Fruit fly (Drosophila melanogaster) whole organism, embryonic: ENCODE results near the gene Doa.

Experiments
- Atf3 ChIP-seq: fragments of 200-800 bp; sonication (Bioruptor generic); optimal IDR thresholded peaks from 3 replicates; lab custom pipeline; 2016; ENCODE audit warnings: missing biosample characterization, missing genetic modification characterization
- CG10147 ChIP-seq: fragments of 200-800 bp; sonication (Bioruptor generic); optimal IDR thresholded peaks from 2 replicates; lab custom pipeline; 2019; ENCODE audit warnings: missing biosample characterization, mild to moderate bottlenecking, missing genetic modification characterization, moderate library complexity
- CG1024 ChIP-seq: fragments of 200-800 bp; sonication (Bioruptor generic); IDR thresholded peaks from 2 replicates; pipeline ENCODE4 v1.3.6; 2022; ENCODE audit warnings: missing biosample characterization, missing genetic modification characterization
- CG12659 ChIP-seq: fragments of 200-800 bp; sonication (Bioruptor generic); optimal IDR thresholded peaks from 3 replicates; lab custom pipeline; 2017; ENCODE audit warnings: mild to moderate bottlenecking, missing biosample characterization, missing genetic modification reagents, missing genetic modification characterization
- CG12942 ChIP-seq: fragments of 200-800 bp; sonication (Bioruptor generic); optimal IDR thresholded peaks from 3 replicates; lab custom pipeline; 2016; ENCODE audit warnings: missing biosample characterization, missing genetic modification characterization
- CG14860 ChIP-seq: fragments of 200-800 bp; sonication (Bioruptor generic); IDR thresholded peaks from 3 replicates; pipeline ENCODE4 v1.3.6; 2022; ENCODE audit warnings: missing biosample characterization, missing genetic modification characterization; ENCODE audit not compliant: partially characterized antibody
- CG1647 ChIP-seq: fragments of 200-800 bp; sonication (Bioruptor generic); optimal IDR thresholded peaks from 3 replicates; lab custom pipeline; 2016; ENCODE audit warnings: missing biosample characterization, missing genetic modification characterization
- CG16813 ChIP-seq: fragments of 200-800 bp; sonication (Bioruptor generic); IDR thresholded peaks from 3 replicates; pipeline ENCODE4 v1.3.6; 2022; ENCODE audit warnings: missing biosample characterization, missing genetic modification characterization; ENCODE audit not compliant: partially characterized antibody
- CG17328 ChIP-seq: fragments of 200-800 bp; sonication (Bioruptor generic); IDR thresholded peaks from 2 replicates; pipeline ENCODE4 v1.3.6; 2022; ENCODE audit warnings: missing biosample characterization, missing genetic modification characterization
- CG17802 ChIP-seq: fragments of 200-800 bp; sonication (Bioruptor generic); optimal IDR thresholded peaks from 2 replicates; lab custom pipeline; 2018; ENCODE audit warnings: missing biosample characterization, mild to moderate bottlenecking, missing genetic modification characterization, moderate library complexity
- CG1792 ChIP-seq: fragments of 200-800 bp; sonication (Bioruptor generic); optimal IDR thresholded peaks from 2 replicates; lab custom pipeline; 2016; ENCODE audit warnings: missing biosample characterization, missing genetic modification characterization
- CG1832 ChIP-seq: fragments of 200-800 bp; sonication (Bioruptor generic); optimal IDR thresholded peaks from 2 replicates; lab custom pipeline; 2017; ENCODE audit warnings: missing biosample characterization, mild to moderate bottlenecking, missing genetic modification characterization, inconsistent platforms
- CG2712 ChIP-seq: fragments of 200-800 bp; optimal IDR thresholded peaks from 3 replicates; lab custom pipeline; 2019; ENCODE audit warnings: missing biosample characterization, mild to moderate bottlenecking, missing genetic modification characterization, moderate library complexity
- CG4820 ChIP-seq: fragments of 200-800 bp; sonication (Bioruptor generic); optimal IDR thresholded peaks from 3 replicates; lab custom pipeline; 2016; ENCODE audit warnings: missing biosample characterization, missing genetic modification characterization
- CG7963 ChIP-seq: fragments of 200-800 bp; sonication (Bioruptor generic); IDR thresholded peaks from 3 replicates; pipeline ENCODE4 v1.3.6; 2022; ENCODE audit warnings: missing biosample characterization, missing genetic modification characterization; ENCODE audit not compliant: partially characterized antibody
- CG9876 ChIP-seq: fragments of 200-800 bp; sonication (Bioruptor generic); optimal IDR thresholded peaks from 2 replicates; lab custom pipeline; 2016; ENCODE audit warnings: missing biosample characterization, missing genetic modification characterization
- CG9932 ChIP-seq: fragments of 200-800 bp; sonication (Bioruptor generic); IDR thresholded peaks from 2 replicates; pipeline ENCODE4 v1.3.6; 2022; ENCODE audit warnings: missing biosample characterization, missing genetic modification characterization
- Dad ChIP-seq: fragments of 200-800 bp; sonication (Bioruptor generic); optimal IDR thresholded peaks from 3 replicates; lab custom pipeline; 2016; ENCODE audit warnings: missing biosample characterization, missing genetic modification characterization
- Dbx ChIP-seq: fragments of 200-800 bp; sonication (Bioruptor generic); IDR thresholded peaks from 3 replicates; pipeline ENCODE4 v1.3.6; 2022; ENCODE audit warnings: missing biosample characterization, missing genetic modification characterization
- Dll ChIP-seq: fragments of 200-800 bp; sonication (Bioruptor generic); IDR thresholded peaks from 4 replicates; pipeline ENCODE4 v1.3.6; 2022; ENCODE audit warnings: missing biosample characterization, missing genetic modification characterization; ENCODE audit not compliant: partially characterized antibody
- Doc2 ChIP-seq: fragments of 200-800 bp; sonication (Bioruptor generic); IDR thresholded peaks from 2 replicates; pipeline ENCODE4 v1.3.6; 2022; ENCODE audit warnings: missing biosample characterization, missing genetic modification characterization
- Eip74EF ChIP-seq, 2 experiments: fragments of 200-800 bp in 1 of 2; fragments of >200 bp in 1 of 2; sonication (Bioruptor generic) in 1 of 2; optimal IDR thresholded peaks; 2 replicates each; lab custom pipeline; 2017 to 2019; ENCODE audit warnings: missing biosample characterization in 2 of 2, missing genetic modification characterization in 2 of 2, mild to moderate bottlenecking in 1 of 2, moderate library complexity in 1 of 2
- H15 ChIP-seq: fragments of 200-800 bp; sonication (Bioruptor generic); IDR thresholded peaks from 3 replicates; pipeline ENCODE4 v1.3.6; 2022; ENCODE audit warnings: missing biosample characterization, missing genetic modification characterization
- HLH3B ChIP-seq: fragments of 200-800 bp; sonication (Bioruptor generic); IDR thresholded peaks from 2 replicates; pipeline ENCODE4 v1.3.6; 2022; ENCODE audit warnings: missing biosample characterization, missing genetic modification characterization
- HmgD ChIP-seq: fragments of 200-800 bp; sonication (Bioruptor generic); optimal IDR thresholded peaks from 3 replicates; lab custom pipeline; 2016; ENCODE audit warnings: missing biosample characterization, missing genetic modification characterization
- Mad ChIP-seq: fragments of 200-800 bp; sonication (Bioruptor generic); optimal IDR thresholded peaks from 2 replicates; lab custom pipeline; 2016; ENCODE audit warnings: missing biosample characterization, missing genetic modification characterization
- Neu2 ChIP-seq: fragments of 200-800 bp; sonication (Bioruptor generic); optimal IDR thresholded peaks from 3 replicates; lab custom pipeline; 2016; ENCODE audit warnings: missing biosample characterization, missing genetic modification characterization, borderline replicate concordance
- Poxn ChIP-seq: fragments of 200-800 bp; sonication (Bioruptor generic); IDR thresholded peaks from 2 replicates; pipeline ENCODE4 v1.3.6; 2022; ENCODE audit warnings: missing biosample characterization, missing genetic modification characterization
- Ptx1 ChIP-seq: fragments of 200-800 bp; sonication (Bioruptor generic); IDR thresholded peaks from 2 replicates; pipeline ENCODE4 v1.3.6; 2022; ENCODE audit warnings: missing biosample characterization, missing genetic modification characterization
- Ravus ChIP-seq: fragments of 200-800 bp; sonication (Bioruptor generic); IDR thresholded peaks from 2 replicates; pipeline ENCODE4 v1.3.6; 2022; ENCODE audit warnings: missing biosample characterization, missing genetic modification characterization
- Side ChIP-seq: fragments of 200-800 bp; sonication (Bioruptor generic); optimal IDR thresholded peaks from 2 replicates; lab custom pipeline; 2016; ENCODE audit warnings: missing biosample characterization, missing genetic modification characterization
- Sox100B ChIP-seq: fragments of 200-800 bp; sonication (Bioruptor generic); optimal IDR thresholded peaks from 3 replicates; lab custom pipeline; 2018; ENCODE audit warnings: missing biosample characterization, mild to moderate bottlenecking, missing genetic modification characterization
- Ssrp ChIP-seq: fragments of 200-800 bp; sonication (Bioruptor generic); optimal IDR thresholded peaks from 2 replicates; lab custom pipeline; 2018; ENCODE audit warnings: missing biosample characterization, mild to moderate bottlenecking, missing genetic modification characterization, moderate library complexity
- ase ChIP-seq: fragments of 200-800 bp; sonication (Bioruptor generic); IDR thresholded peaks from 3 replicates; pipeline ENCODE4 v1.3.6; 2022; ENCODE audit warnings: missing biosample characterization, missing genetic modification characterization
- chinmo ChIP-seq: fragments of 200-800 bp; sonication (Bioruptor generic); IDR thresholded peaks from 4 replicates; pipeline ENCODE4 v1.3.6; 2022; ENCODE audit warnings: missing biosample characterization, missing genetic modification characterization; ENCODE audit not compliant: partially characterized antibody
- ci ChIP-seq: fragments of 200-800 bp; sonication (Bioruptor generic); IDR thresholded peaks from 3 replicates; pipeline ENCODE4 v1.3.6; 2022; ENCODE audit warnings: missing biosample characterization, missing genetic modification characterization
- corto ChIP-seq: fragments of 200-800 bp; sonication (Bioruptor generic); optimal IDR thresholded peaks from 2 replicates; lab custom pipeline; 2016; ENCODE audit warnings: missing biosample characterization, mild to moderate bottlenecking, missing genetic modification characterization, moderate library complexity
- crp ChIP-seq, 2 experiments: fragments of 200-800 bp; sonication (Bioruptor generic); optimal IDR thresholded peaks; 2 replicates in 1 of 2; 3 replicates in 1 of 2; lab custom pipeline; 2017; ENCODE audit warnings: missing biosample characterization in 2 of 2, missing genetic modification characterization in 2 of 2, mild to moderate bottlenecking in 1 of 2, moderate library complexity in 1 of 2
- emc ChIP-seq: fragments of 200-800 bp; sonication (Bioruptor generic); optimal IDR thresholded peaks from 2 replicates; lab custom pipeline; 2016; ENCODE audit warnings: missing biosample characterization, missing genetic modification characterization
- gcm ChIP-seq: fragments of 200-800 bp; sonication (Bioruptor generic); optimal IDR thresholded peaks from 2 replicates; lab custom pipeline; 2019; ENCODE audit warnings: missing biosample characterization, mild to moderate bottlenecking, missing genetic modification characterization, moderate library complexity
- grau ChIP-seq: fragments of 200-800 bp; optimal IDR thresholded peaks from 3 replicates; lab custom pipeline; 2019; ENCODE audit warnings: missing biosample characterization, mild to moderate bottlenecking, missing genetic modification characterization, moderate library complexity
- kah ChIP-seq: fragments of 200-800 bp; sonication (Bioruptor generic); optimal IDR thresholded peaks from 2 replicates; lab custom pipeline; 2018; ENCODE audit warnings: missing biosample characterization, mild to moderate bottlenecking, missing genetic modification characterization
- klu ChIP-seq: fragments of 200-800 bp; sonication (Bioruptor generic); IDR thresholded peaks from 2 replicates; pipeline ENCODE4 v1.3.6; 2022; ENCODE audit warnings: missing biosample characterization, missing genetic modification characterization
- knrl ChIP-seq: fragments of 200-800 bp; sonication (Bioruptor generic); IDR thresholded peaks from 3 replicates; pipeline ENCODE4 v1.3.6; 2022; ENCODE audit warnings: missing biosample characterization, missing genetic modification characterization; ENCODE audit not compliant: partially characterized antibody
- nom ChIP-seq: fragments of 200-800 bp; sonication (Bioruptor generic); optimal IDR thresholded peaks from 2 replicates; lab custom pipeline; 2017; ENCODE audit warnings: missing biosample characterization, missing genetic modification characterization, mild to moderate bottlenecking, moderate library complexity, missing genetic modification reagents
- pum ChIP-seq: fragments of 200-800 bp; sonication (Bioruptor generic); optimal IDR thresholded peaks from 2 replicates; lab custom pipeline; 2016; ENCODE audit warnings: missing biosample characterization, missing genetic modification characterization
- shn ChIP-seq: fragments of 200-800 bp; sonication (Bioruptor generic); optimal IDR thresholded peaks from 3 replicates; lab custom pipeline; 2016; ENCODE audit warnings: missing biosample characterization, missing genetic modification characterization
- so ChIP-seq: fragments of 200-800 bp; sonication (Bioruptor generic); IDR thresholded peaks from 3 replicates; pipeline ENCODE4 v1.3.6; 2022; ENCODE audit warnings: missing biosample characterization, missing genetic modification characterization
- ssp ChIP-seq: fragments of 200-800 bp; sonication (Bioruptor generic); IDR thresholded peaks from 2 replicates; pipeline ENCODE4 v1.3.6; 2022; ENCODE audit warnings: missing biosample characterization, missing genetic modification characterization

The Doa gene

DNA sequence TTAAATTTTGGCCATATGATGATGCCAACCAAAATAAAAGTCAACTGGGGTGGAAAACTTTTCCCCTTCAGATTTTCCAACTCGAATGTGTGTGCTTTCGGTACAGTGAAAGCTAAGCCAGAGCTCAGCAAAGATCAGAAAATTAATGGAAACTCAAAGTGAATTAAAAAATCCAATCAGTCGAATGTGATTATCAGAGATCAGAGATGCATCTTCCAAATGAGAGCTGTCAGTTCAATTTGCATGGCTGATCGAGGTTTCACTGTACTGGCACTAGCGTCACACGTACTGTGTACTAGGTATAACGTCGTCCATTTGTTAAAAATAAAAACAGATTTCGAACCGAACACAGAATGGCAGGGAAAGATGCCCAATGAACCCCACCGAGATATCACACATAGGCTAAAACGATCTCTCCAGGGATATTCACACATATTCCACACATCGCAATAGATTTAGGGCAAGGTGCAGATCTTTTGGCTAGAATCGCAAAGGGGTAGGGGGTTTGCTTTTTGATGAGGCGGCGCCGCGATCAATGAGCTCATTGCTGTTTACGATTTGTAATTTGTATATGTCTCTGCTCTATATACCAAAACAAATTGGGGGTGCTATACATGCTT lies 17.1 kb downstream of the Doa start (continued):
- no peak for TF ChIP-seq Dll (GFP tag; lab: Robert Waterston, UW)
- TF ChIP-seq ase (GFP tag; lab: Robert Waterston, UW) = peak; percentile 63; the same call in 1 of the 3 replicates
- peak; percentile 48; the same call in 1 of the 2 replicates for TF ChIP-seq CG1024
- TF ChIP-seq Ptx1 = peak; percentile 85
- TF ChIP-seq CG12942 = peak; percentile 65
- TF ChIP-seq shn (GFP tag; lab: Kevin White, UChicago) = peak; percentile 38
- peak; percentile 58 for TF ChIP-seq Mad (GFP tag; lab: Kevin White, UChicago)
- peak in 1 of 2 experiments; percentile 47 for TF ChIP-seq Eip74EF (GFP tag; optimal IDR thresholded peaks at IDR 0.05; lab: Kevin White, UChicago)
- TF ChIP-seq emc (GFP tag; lab: Kevin White, UChicago) = peak; percentile 73
- TF ChIP-seq chinmo (GFP tag; lab: Robert Waterston, UW) = no peak
- TF ChIP-seq Atf3 (GFP tag; lab: Kevin White, UChicago) = peak; percentile 66
- TF ChIP-seq CG4820 (GFP tag; lab: Kevin White, UChicago) = peak; percentile 33
- TF ChIP-seq CG12659 = peak; percentile 71
- peak; percentile 75 for TF ChIP-seq so (GFP tag; lab: Robert Waterston, UW)
- TF ChIP-seq Ssrp = peak; percentile 61
- TF ChIP-seq CG17802 (tag; lab: Kevin White, UChicago) = no peak
- peak; percentile 84 for TF ChIP-seq HLH3B (GFP tag; lab: Robert Waterston, UW)
- TF ChIP-seq H15 (GFP tag; lab: Robert Waterston, UW) = peak; percentile 78
- TF ChIP-seq Poxn (GFP tag; lab: Robert Waterston, UW) = no peak
- peak; percentile 68 for TF ChIP-seq pum (GFP tag; lab: Kevin White, UChicago)
- TF ChIP-seq CG10147 (GFP tag; lab: Kevin White, UChicago) = peak; percentile 49
- TF ChIP-seq klu = peak; percentile 68; the same call in 1 of the 2 replicates
- no peak for TF ChIP-seq Neu2 (GFP tag; lab: Kevin White, UChicago)
- TF ChIP-seq Ravus (GFP tag; lab: Robert Waterston, UW) = peak; percentile 58; the same call in 1 of the 2 replicates
- TF ChIP-seq CG1647 = peak; percentile 60
- TF ChIP-seq corto (GFP tag; lab: Kevin White, UChicago) = no peak
- TF ChIP-seq CG16813 (GFP tag; lab: Robert Waterston, UW) = no peak
- no peak for TF ChIP-seq kah (GFP tag; lab: Kevin White, UChicago)
- peak; percentile 67 for TF ChIP-seq CG9876
- no peak for TF ChIP-seq CG1832 (GFP tag; lab: Kevin White, UChicago)
- no peak for TF ChIP-seq CG7963 (GFP tag; lab: Robert Waterston, UW)
- 0 out of 2 replicates have a peak, but pooled peaks have one; percentile 35 for TF ChIP-seq Doc2 (GFP tag; lab: Robert Waterston, UW)
- TF ChIP-seq ssp = peak; percentile 63
- TF ChIP-seq Dbx (GFP tag; lab: Robert Waterston, UW) = peak; percentile 84
- peak; percentile 40 for TF ChIP-seq CG1792
- peak; percentile 78 for TF ChIP-seq CG17328 (GFP tag; lab: Robert Waterston, UW)
- peak; percentile 87 for TF ChIP-seq ci (GFP tag; lab: Robert Waterston, UW)
- no peak for TF ChIP-seq Sox100B (GFP tag; lab: Kevin White, UChicago)
- no peak for TF ChIP-seq CG14860 (GFP tag; lab: Robert Waterston, UW)
- peak; percentile 12 for TF ChIP-seq HmgD
- TF ChIP-seq CG9932 = peak; percentile 94
- peak; percentile 96 for TF ChIP-seq grau (tag; lab: Kevin White, UChicago)
- TF ChIP-seq CG2712 = peak; percentile 66
- no peak for TF ChIP-seq knrl
- TF ChIP-seq nom (GFP tag; lab: Kevin White, UChicago) = no peak
- peak; percentile 42 for TF ChIP-seq gcm (GFP tag; lab: Kevin White, UChicago)
- peak; percentile 74 for TF ChIP-seq Side (GFP tag; lab: Kevin White, UChicago)
- TF ChIP-seq Dad = peak; percentile 76
- TF ChIP-seq crp (GFP tag; optimal IDR thresholded peaks at IDR 0.05; lab: Kevin White, UChicago) = no peak
